Worm (Caenorhabditis elegans) whole organism, mixed stage, embryonic: ENCODE data around the gene R102.8.

Experiments used
- sptf-1 ChIP-seq: sonication (generic microtip); optimal IDR thresholded peaks from 2 replicates; lab custom pipeline; 2017; ENCODE audit warnings: mild to moderate bottlenecking, missing genetic modification characterization, moderate library complexity, missing compliant biosample characterization
- ztf-11 ChIP-seq: fragments of 150-350 bp; optimal IDR thresholded peaks from 2 replicates; lab custom pipeline; 2014; ENCODE audit warnings: missing biosample characterization, missing genetic modification characterization

ce11 chrIV:10682155-10682749 lies 7.8 kb downstream of the R102.8 start, which contains the start of gene fmo-2:
- TF ChIP-seq ztf-11 (tag; lab: Kevin White, UChicago), result no peak
- TF ChIP-seq sptf-1 (tag; lab: Kevin White, UChicago), result no peak
